Worm (Caenorhabditis elegans): ENCODE measurements around the gene F11D5.5.

DNA sequence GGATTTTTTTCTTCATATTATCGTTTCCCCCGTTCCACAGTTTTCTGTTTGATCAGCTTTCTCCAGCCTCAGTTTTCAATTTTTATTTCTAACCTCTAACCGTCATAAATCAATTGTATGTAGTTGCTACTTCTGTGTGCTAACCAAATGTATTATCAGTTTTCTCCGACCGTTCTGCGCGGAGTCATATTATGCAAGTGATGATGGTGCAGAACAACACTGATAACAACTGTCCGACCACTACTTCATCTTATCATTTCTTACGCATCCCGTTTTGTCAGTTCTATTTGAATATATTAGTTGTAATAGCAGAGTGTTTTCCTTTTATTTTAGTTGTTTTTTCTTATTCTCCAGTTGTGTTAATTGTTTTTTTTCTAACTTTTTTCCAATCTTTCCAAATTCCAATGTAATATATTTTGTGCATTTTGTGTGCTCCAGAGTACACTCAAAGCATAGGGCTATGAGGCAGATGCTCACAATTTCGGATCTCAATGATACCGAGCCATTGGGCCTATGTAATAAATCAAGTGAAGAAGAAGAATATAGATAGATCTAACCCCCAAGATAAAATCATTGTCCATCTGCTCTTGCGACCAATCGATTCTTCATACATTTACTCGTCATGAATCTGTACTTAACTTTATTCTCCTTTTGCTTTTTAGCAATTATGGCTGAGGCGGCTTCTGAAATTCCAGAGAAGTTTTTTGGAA, 44.9 kb upstream of the F11D5.5 start, which contains the start of gene lbp-3:
- TF ChIP-seq nhr-237 (tag; optimal IDR thresholded peaks at IDR 0.05): no peak
- TF ChIP-seq pha-4 (tag; optimal IDR thresholded peaks at IDR 0.05): no peak
- no peak for TF ChIP-seq nhr-76 (tag; optimal IDR thresholded peaks at IDR 0.05)
- no peak for TF ChIP-seq lin-13 (tag; optimal IDR thresholded peaks at IDR 0.05)
- no peak for TF ChIP-seq ceh-83 (GFP tag; optimal IDR thresholded peaks at IDR 0.05)
- no peak for TF ChIP-seq mls-2 (tag; optimal IDR thresholded peaks at IDR 0.05)
- TF ChIP-seq lsy-2 (tag; optimal IDR thresholded peaks at IDR 0.05): no peak
- TF ChIP-seq unc-62 (GFP tag; optimal IDR thresholded peaks at IDR 0.05): no peak
- no peak for TF ChIP-seq snpc-4 (tag; optimal IDR thresholded peaks at IDR 0.05)
- TF ChIP-seq zip-8 (tag; optimal IDR thresholded peaks at IDR 0.05): no peak
- TF ChIP-seq blmp-1 (tag; optimal IDR thresholded peaks at IDR 0.05): no peak
- TF ChIP-seq nhr-12 (tag; optimal IDR thresholded peaks at IDR 0.05): no peak
- TF ChIP-seq unc-39 (tag; optimal IDR thresholded peaks at IDR 0.05): no peak

All from whole organism, mixed stage, embryonic.